Fruit fly (Drosophila melanogaster) whole organism, embryonic: Measurements from ENCODE around the gene CG42554.

Experiments used
- BtbVII ChIP-seq: fragments of 200-800 bp; sonication (Bioruptor generic); optimal IDR thresholded peaks from 3 replicates; lab custom pipeline; 2017; ENCODE audit warnings: missing biosample characterization, mild to moderate bottlenecking, missing genetic modification characterization
- CG32772 ChIP-seq: fragments of 200-800 bp; sonication (Bioruptor generic); IDR thresholded peaks from 2 replicates; pipeline ENCODE4 v1.3.6; 2022; ENCODE audit warnings: missing biosample characterization, missing genetic modification characterization
- CG8924 ChIP-seq: fragments of 200-800 bp; optimal IDR thresholded peaks from 3 replicates; lab custom pipeline; 2019; ENCODE audit warnings: missing biosample characterization, mild to moderate bottlenecking, missing genetic modification characterization, moderate library complexity
- CG9727 ChIP-seq: fragments of 200-800 bp; sonication (Bioruptor generic); optimal IDR thresholded peaks from 3 replicates; lab custom pipeline; 2017; ENCODE audit warnings: missing biosample characterization, mild to moderate bottlenecking, missing genetic modification characterization
- Dip3 ChIP-seq: fragments of 200-800 bp; sonication (Bioruptor generic); optimal IDR thresholded peaks from 3 replicates; lab custom pipeline; 2016; ENCODE audit warnings: missing biosample characterization, missing genetic modification characterization
- Neu2 ChIP-seq: fragments of 200-800 bp; sonication (Bioruptor generic); optimal IDR thresholded peaks from 3 replicates; lab custom pipeline; 2016; ENCODE audit warnings: missing biosample characterization, missing genetic modification characterization, borderline replicate concordance
- Xbp1 ChIP-seq: fragments of 200-800 bp; sonication (Bioruptor generic); optimal IDR thresholded peaks from 3 replicates; lab custom pipeline; 2016; ENCODE audit warnings: missing biosample characterization, mild to moderate bottlenecking, missing genetic modification characterization
- bowl ChIP-seq: fragments of 200-800 bp; sonication (Bioruptor generic); IDR thresholded peaks from 2 replicates; pipeline ENCODE4 v1.3.6; 2022; ENCODE audit warnings: missing biosample characterization, missing genetic modification characterization
- chif ChIP-seq, 2 experiments: fragments of 200-800 bp; sonication (Bioruptor generic); optimal IDR thresholded peaks; 3 replicates each; lab custom pipeline; 2016; ENCODE audit warnings: missing biosample characterization in 2 of 2, missing genetic modification characterization in 2 of 2
- esg ChIP-seq: fragments of 200-800 bp; sonication (Bioruptor generic); conservative IDR thresholded peaks from 2 replicates; pipeline ENCODE4 v1.3.6; 2022; ENCODE audit warnings: missing biosample characterization, missing genetic modification characterization

dm6 chr3L:822619-823018, 12.9 kb upstream of the CG42554 start:
- TF ChIP-seq CG32772 (GFP tag; lab: Robert Waterston, UW) (no peak), esg (GFP tag; lab: Robert Waterston, UW) (no peak), CG8924 (tag; lab: Kevin White, UChicago) (no peak), Xbp1 (GFP tag; lab: Kevin White, UChicago) (no peak), CG9727 (GFP tag; lab: Kevin White, UChicago) (no peak), Neu2 (GFP tag; lab: Kevin White, UChicago) (no peak), BtbVII (GFP tag; lab: Kevin White, UChicago) (no peak), chif (GFP tag; optimal IDR thresholded peaks at IDR 0.05; lab: Kevin White, UChicago) (no peak), Dip3 (GFP tag; lab: Kevin White, UChicago) (no peak), bowl (GFP tag; lab: Robert Waterston, UW) (no peak)
